Fruit fly (Drosophila melanogaster): ENCODE measurements around the gene mew.

Gene mew

dm6 chrX:13233811-13234737 lies 24.2 kb downstream of the mew start (continued):
- peak; percentile 84 for TF ChIP-seq Blimp-1 (GFP tag; optimal IDR thresholded peaks at IDR 0.05)
- TF ChIP-seq CG16779 (GFP tag; IDR thresholded peaks at IDR 0.05): no peak
- no peak for TF ChIP-seq CG7928 (GFP tag; optimal IDR thresholded peaks at IDR 0.05)
- TF ChIP-seq repo (GFP tag; optimal IDR thresholded peaks at IDR 0.05): peak; percentile 50
- peak; percentile 79 for TF ChIP-seq Dbx (GFP tag; IDR thresholded peaks at IDR 0.05)
- TF ChIP-seq pho (GFP tag; optimal IDR thresholded peaks at IDR 0.05): peak; percentile 65
- peak; percentile 64 for TF ChIP-seq CG3281 (GFP tag; optimal IDR thresholded peaks at IDR 0.05)
- TF ChIP-seq Oaz (GFP tag; IDR thresholded peaks at IDR 0.05): peak; percentile 48
- TF ChIP-seq abd-A (tag; optimal IDR thresholded peaks at IDR 0.05): peak; percentile 17
- peak; percentile 70 for TF ChIP-seq CG15269 (tag; optimal IDR thresholded peaks at IDR 0.05)
- TF ChIP-seq CG12104 (GFP tag; optimal IDR thresholded peaks at IDR 0.05): peak; percentile 66
- no peak for TF ChIP-seq ftz-f1 (GFP tag; optimal IDR thresholded peaks at IDR 0.05)
- no peak for TF ChIP-seq Dref (GFP tag; IDR thresholded peaks at IDR 0.05)
- TF ChIP-seq CG11093 (GFP tag; IDR thresholded peaks at IDR 0.05): peak; percentile 75
- peak; percentile 91 for TF ChIP-seq Xrp1 (GFP tag; IDR thresholded peaks at IDR 0.05)
- TF ChIP-seq Mad (GFP tag; optimal IDR thresholded peaks at IDR 0.05): peak; percentile 65
- TF ChIP-seq CG8089 (GFP tag; optimal IDR thresholded peaks at IDR 0.05): peak; percentile 73
- TF ChIP-seq CG4360 (GFP tag; IDR thresholded peaks at IDR 0.05): peak; percentile 39; the same call in 1 of the 2 replicates
- peak; percentile 65 for TF ChIP-seq gt (GFP tag; IDR thresholded peaks at IDR 0.05)
- peak; percentile 46 for TF ChIP-seq CG10147 (GFP tag; optimal IDR thresholded peaks at IDR 0.05)
- no peak for TF ChIP-seq CTCF (GFP tag; optimal IDR thresholded peaks at IDR 0.05)
- no peak for TF ChIP-seq Poxn (GFP tag; IDR thresholded peaks at IDR 0.05)
- peak; percentile 83 for TF ChIP-seq CG11504 (tag; optimal IDR thresholded peaks at IDR 0.05)
- TF ChIP-seq Doc2 (GFP tag; IDR thresholded peaks at IDR 0.05): no peak
- TF ChIP-seq crp (GFP tag; optimal IDR thresholded peaks at IDR 0.05): peak in 1 of 2 experiments; percentile 29
- peak; percentile 46; the same call in 1 of the 2 replicates for TF ChIP-seq bowl (GFP tag; IDR thresholded peaks at IDR 0.05)
- peak; percentile 38 for TF ChIP-seq schlank (tag; optimal IDR thresholded peaks at IDR 0.05)
- TF ChIP-seq chm (GFP tag; IDR thresholded peaks at IDR 0.05): peak; percentile 82; the same call in 1 of the 2 replicates
- peak; percentile 81 for TF ChIP-seq CG1024 (GFP tag; IDR thresholded peaks at IDR 0.05)
- TF ChIP-seq CG2712 (tag; optimal IDR thresholded peaks at IDR 0.05): peak; percentile 94
- TF ChIP-seq Hr78 (GFP tag; optimal IDR thresholded peaks at IDR 0.05): peak in 1 of 2 experiments; percentile 39
- TF ChIP-seq CG1832 (GFP tag; optimal IDR thresholded peaks at IDR 0.05): peak; percentile 84
- peak; percentile 56 for TF ChIP-seq Fer3 (tag; optimal IDR thresholded peaks at IDR 0.05)
- TF ChIP-seq CG2116 (GFP tag; optimal IDR thresholded peaks at IDR 0.05): peak; percentile 35
- TF ChIP-seq CG7357 (GFP tag; IDR thresholded peaks at IDR 0.05): peak; percentile 57; the same call in 1 of the 3 replicates
- peak; percentile 74 for TF ChIP-seq maf-S (GFP tag; optimal IDR thresholded peaks at IDR 0.05)
- no peak for TF ChIP-seq sna (GFP tag; IDR thresholded peaks at IDR 0.05; ENCODE audit: partially characterized antibody)
- peak; percentile 89 for TF ChIP-seq row (GFP tag; IDR thresholded peaks at IDR 0.05)
- no peak for TF ChIP-seq vnd (GFP tag; IDR thresholded peaks at IDR 0.05; ENCODE audit: partially characterized antibody)
- TF ChIP-seq CG11695 (GFP tag; IDR thresholded peaks at IDR 0.05): peak; percentile 77
- TF ChIP-seq Gsc (GFP tag; IDR thresholded peaks at IDR 0.05): peak; percentile 61
- no peak for TF ChIP-seq CG10565 (GFP tag; optimal IDR thresholded peaks at IDR 0.05)
- peak; percentile 78; the same call in 1 of the 2 replicates for TF ChIP-seq sim (GFP tag; IDR thresholded peaks at IDR 0.05)
- no peak for TF ChIP-seq CG13287 (GFP tag; IDR thresholded peaks at IDR 0.05; ENCODE audit: partially characterized antibody)
- peak; percentile 89 for TF ChIP-seq CG4820 (GFP tag; optimal IDR thresholded peaks at IDR 0.05)
- peak; percentile 80 for TF ChIP-seq Elba2 (GFP tag; optimal IDR thresholded peaks at IDR 0.05)
- TF ChIP-seq GATAe (GFP tag; conservative IDR thresholded peaks at IDR 0.05): no peak
- no peak for TF ChIP-seq h (optimal IDR thresholded peaks at IDR 0.05)
- TF ChIP-seq odd (GFP tag; optimal IDR thresholded peaks at IDR 0.05): peak; percentile 46
